Fruit fly (Drosophila melanogaster): ENCODE results near the gene CG7573.
A peak's percentile ranks its signal among the peaks of the same experiment; 100 is the strongest.

The CG7573 gene

dm6 chr3L:11349908-11350405 lies 38.4 kb downstream of the CG7573 start (continued):
- TF ChIP-seq dysf (GFP tag; IDR thresholded peaks at IDR 0.05), result peak; percentile 95
- TF ChIP-seq HLHmδ (GFP tag; optimal IDR thresholded peaks at IDR 0.05), result no peak
- peak; percentile 83 for TF ChIP-seq CG14050 (GFP tag; IDR thresholded peaks at IDR 0.05)
- TF ChIP-seq pfk (GFP tag; optimal IDR thresholded peaks at IDR 0.05), result no peak
- TF ChIP-seq Ets97D (GFP tag; optimal IDR thresholded peaks at IDR 0.05), result peak; percentile 17
- TF ChIP-seq CG3163 (GFP tag; optimal IDR thresholded peaks at IDR 0.05), result no peak
- peak; percentile 79 for TF ChIP-seq chn (GFP tag; optimal IDR thresholded peaks at IDR 0.05)
- TF ChIP-seq CG17361 (GFP tag; IDR thresholded peaks at IDR 0.05), result peak; percentile 83; the same call in 2 of the 3 replicates
- peak; percentile 86 for TF ChIP-seq CG43689 (GFP tag; IDR thresholded peaks at IDR 0.05)
- TF ChIP-seq unpg (GFP tag; optimal IDR thresholded peaks at IDR 0.05), result peak; percentile 91
- peak; percentile 86 for TF ChIP-seq CG5245 (GFP tag; optimal IDR thresholded peaks at IDR 0.05)
- TF ChIP-seq org-1 (GFP tag; optimal IDR thresholded peaks at IDR 0.05), result peak; percentile 90
- TF ChIP-seq CG17612 (GFP tag; IDR thresholded peaks at IDR 0.05), result peak; percentile 18; the same call in 1 of the 2 replicates
- peak; percentile 88 for TF ChIP-seq CG17328 (GFP tag; IDR thresholded peaks at IDR 0.05)
- TF ChIP-seq CG8388 (GFP tag; optimal IDR thresholded peaks at IDR 0.05), result peak; percentile 93
- peak; percentile 43 for TF ChIP-seq Med (GFP tag)
- TF ChIP-seq cato (GFP tag; optimal IDR thresholded peaks at IDR 0.05; ENCODE audit: borderline replicate concordance), result peak; percentile 90
- TF ChIP-seq H2.0 (GFP tag; IDR thresholded peaks at IDR 0.05), result peak; percentile 90

dm6 chr3L:11350680-11351665 lies 39.4 kb downstream of the CG7573 start:
- peak; percentile 44 for TF ChIP-seq D19A (tag; optimal IDR thresholded peaks at IDR 0.05)
- TF ChIP-seq Atf6 (GFP tag; IDR thresholded peaks at IDR 0.05), result no peak; the same call in 1 of the 2 replicates
- peak; percentile 69 for TF ChIP-seq odd (GFP tag; optimal IDR thresholded peaks at IDR 0.05)
- TF ChIP-seq pum (GFP tag; optimal IDR thresholded peaks at IDR 0.05), result no peak
- TF ChIP-seq HLHmδ (GFP tag; optimal IDR thresholded peaks at IDR 0.05), result peak; percentile 31
- peak; percentile 12 for TF ChIP-seq CG9609 (GFP tag; optimal IDR thresholded peaks at IDR 0.05)
- no peak for TF ChIP-seq CG6683 (GFP tag; optimal IDR thresholded peaks at IDR 0.05)
- TF ChIP-seq CG13296 (GFP tag; optimal IDR thresholded peaks at IDR 0.05), result peak; percentile 13
- TF ChIP-seq CG2889 (GFP tag; IDR thresholded peaks at IDR 0.05), result no peak
- no peak for TF ChIP-seq CG9797 (GFP tag; optimal IDR thresholded peaks at IDR 0.05)
- peak; percentile 40; the same call in 1 of the 3 replicates for TF ChIP-seq Aef1 (GFP tag; IDR thresholded peaks at IDR 0.05)
- TF ChIP-seq slp2 (GFP tag; optimal IDR thresholded peaks at IDR 0.05), result peak; percentile 46
- peak; percentile 40 for TF ChIP-seq scrt (GFP tag; optimal IDR thresholded peaks at IDR 0.05)
- TF ChIP-seq prd (optimal IDR thresholded peaks at IDR 0.05), result no peak
- peak; percentile 50; the same call in 2 of the 3 replicates for TF ChIP-seq prd (GFP tag; IDR thresholded peaks at IDR 0.05)
- TF ChIP-seq Lhr (GFP tag; optimal IDR thresholded peaks at IDR 0.05), result no peak
- TF ChIP-seq sima (GFP tag; optimal IDR thresholded peaks at IDR 0.05), result no peak
- TF ChIP-seq CG6791 (GFP tag; IDR thresholded peaks at IDR 0.05; ENCODE audit: partially characterized antibody), result peak; percentile 32; the same call in 1 of the 3 replicates
- no peak for TF ChIP-seq crp (GFP tag; optimal IDR thresholded peaks at IDR 0.05)
- peak; percentile 27; the same call in 1 of the 2 replicates for TF ChIP-seq Scr (GFP tag; IDR thresholded peaks at IDR 0.05; ENCODE audit: partially characterized antibody)
- no peak for TF ChIP-seq CG16779 (GFP tag; IDR thresholded peaks at IDR 0.05)
- TF ChIP-seq CG10462 (GFP tag; optimal IDR thresholded peaks at IDR 0.05), result no peak
- TF ChIP-seq Sin3A (optimal IDR thresholded peaks at IDR 0.05), result no peak
- peak; percentile 54 for TF ChIP-seq nerfin-1 (tag; optimal IDR thresholded peaks at IDR 0.05)
- TF ChIP-seq eve (GFP tag; optimal IDR thresholded peaks at IDR 0.05), result peak in 1 of 2 experiments; percentile 35
- TF ChIP-seq CkIIα-i1 (GFP tag; IDR thresholded peaks at IDR 0.05), result no peak
- peak; percentile 4 for TF ChIP-seq gcm (GFP tag; optimal IDR thresholded peaks at IDR 0.05)
- no peak for TF ChIP-seq CG6813 (GFP tag; optimal IDR thresholded peaks at IDR 0.05)
- TF ChIP-seq ab (GFP tag; optimal IDR thresholded peaks at IDR 0.05), result no peak
- peak; percentile 15 for TF ChIP-seq unpg (GFP tag; optimal IDR thresholded peaks at IDR 0.05)
- peak; percentile 66 for TF ChIP-seq Sox100B (GFP tag; optimal IDR thresholded peaks at IDR 0.05)
- no peak for TF ChIP-seq CG11398 (GFP tag; optimal IDR thresholded peaks at IDR 0.05)

Measured in whole organism, embryonic.